Fruit fly (Drosophila melanogaster): Measurements from ENCODE around the gene CG14397.
A peak's percentile ranks its signal among the peaks of the same experiment; 100 is the strongest.

Gene CG14397

DNA sequence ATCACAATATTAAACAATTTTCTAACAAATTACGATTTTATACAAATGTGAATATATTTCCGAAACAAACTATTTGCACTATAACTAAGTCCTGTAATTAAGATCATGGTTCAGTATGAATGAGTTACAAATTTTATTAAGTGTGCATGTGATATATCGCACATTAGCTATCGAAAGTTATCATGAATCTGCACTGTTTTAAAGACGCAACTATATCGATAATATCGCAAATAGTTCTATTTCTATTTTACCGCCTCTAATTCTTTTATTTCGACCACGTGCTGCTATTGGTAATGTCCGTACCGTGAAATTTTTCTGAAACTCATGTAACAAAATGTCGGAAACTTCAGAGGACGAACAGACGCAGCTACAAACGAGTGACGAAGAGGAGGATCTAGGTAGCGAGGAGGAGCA, 52.0 kb downstream of the CG14397 start, which contains the start of gene pths (continued):
- TF ChIP-seq CG12299 (tag; optimal IDR thresholded peaks at IDR 0.05) (no peak), org-1 (GFP tag; optimal IDR thresholded peaks at IDR 0.05) (no peak), Jarid2 (GFP tag; optimal IDR thresholded peaks at IDR 0.05) (no peak), Ptx1 (GFP tag; IDR thresholded peaks at IDR 0.05) (peak; percentile 70), Dip2 (GFP tag; IDR thresholded peaks at IDR 0.05) (no peak), danr (GFP tag; IDR thresholded peaks at IDR 0.05) (no peak), Bdp1 (GFP tag; optimal IDR thresholded peaks at IDR 0.05) (no peak), Mad (GFP tag; optimal IDR thresholded peaks at IDR 0.05) (no peak), CG7745 (tag; optimal IDR thresholded peaks at IDR 0.05) (no peak), CG15696 (tag; optimal IDR thresholded peaks at IDR 0.05) (peak; percentile 42), CG14667 (GFP tag; IDR thresholded peaks at IDR 0.05) (no peak), jigr1 (GFP tag; IDR thresholded peaks at IDR 0.05) (no peak), Mes4 (GFP tag; optimal IDR thresholded peaks at IDR 0.05) (peak; percentile 40), fru (optimal IDR thresholded peaks at IDR 0.05) (no peak), Nf-YB (GFP tag; optimal IDR thresholded peaks at IDR 0.05) (no peak), br (optimal IDR thresholded peaks at IDR 0.05) (no peak), cad (GFP tag; optimal IDR thresholded peaks at IDR 0.05) (no peak), lbe (GFP tag; optimal IDR thresholded peaks at IDR 0.05) (no peak), CG7963 (GFP tag; IDR thresholded peaks at IDR 0.05; ENCODE audit: partially characterized antibody) (peak; percentile 65; the same call in 2 of the 3 replicates), Oli (tag; optimal IDR thresholded peaks at IDR 0.05) (no peak), CG1233 (GFP tag; optimal IDR thresholded peaks at IDR 0.05) (no peak), NC2α (GFP tag; optimal IDR thresholded peaks at IDR 0.05) (peak; percentile 4), CG31365 (tag; optimal IDR thresholded peaks at IDR 0.05) (no peak), CG30431 (GFP tag; optimal IDR thresholded peaks at IDR 0.05) (no peak), Hand (GFP tag; optimal IDR thresholded peaks at IDR 0.05) (no peak), CG7357 (GFP tag; IDR thresholded peaks at IDR 0.05) (peak; percentile 100), zfh2 (GFP tag; optimal IDR thresholded peaks at IDR 0.05) (peak; percentile 30), toy (GFP tag; IDR thresholded peaks at IDR 0.05) (no peak), Neu2 (GFP tag; optimal IDR thresholded peaks at IDR 0.05; ENCODE audit: borderline replicate concordance) (no peak), CG3995 (GFP tag; optimal IDR thresholded peaks at IDR 0.05) (peak; percentile 33), Dfd (GFP tag; optimal IDR thresholded peaks at IDR 0.05) (peak in 1 of 2 experiments; percentile 73), Doc2 (GFP tag; IDR thresholded peaks at IDR 0.05) (no peak), CG15073 (GFP tag; optimal IDR thresholded peaks at IDR 0.05) (no peak), CG3407 (GFP tag; optimal IDR thresholded peaks at IDR 0.05) (no peak), ind (GFP tag; optimal IDR thresholded peaks at IDR 0.05) (peak; percentile 61), CG11723 (GFP tag; optimal IDR thresholded peaks at IDR 0.05) (no peak), en (GFP tag; optimal IDR thresholded peaks at IDR 0.05) (no peak), gt (GFP tag; IDR thresholded peaks at IDR 0.05) (no peak), CG8478 (optimal IDR thresholded peaks at IDR 0.05) (no peak), ci (GFP tag; IDR thresholded peaks at IDR 0.05) (no peak), sna (GFP tag; IDR thresholded peaks at IDR 0.05; ENCODE audit: partially characterized antibody) (peak; percentile 54), gce (GFP tag; IDR thresholded peaks at IDR 0.05) (no peak), CG10147 (GFP tag; optimal IDR thresholded peaks at IDR 0.05) (no peak), CG6654 (GFP tag; optimal IDR thresholded peaks at IDR 0.05) (no peak), nerfin-1 (tag; optimal IDR thresholded peaks at IDR 0.05) (no peak), HLH3B (GFP tag; IDR thresholded peaks at IDR 0.05) (0 out of 2 replicates have a peak, but pooled peaks have one; percentile 4), mirr (GFP tag; optimal IDR thresholded peaks at IDR 0.05) (no peak), E2f1 (GFP tag; IDR thresholded peaks at IDR 0.05) (no peak; the same call in 1 of the 2 replicates), lilli (GFP tag; optimal IDR thresholded peaks at IDR 0.05) (peak; percentile 44), wor (GFP tag; IDR thresholded peaks at IDR 0.05) (no peak), CG7372 (GFP tag; IDR thresholded peaks at IDR 0.05) (no peak), dysf (GFP tag; IDR thresholded peaks at IDR 0.05) (0 out of 3 replicates have a peak, but pooled peaks have one; percentile 23), mam (GFP tag; optimal IDR thresholded peaks at IDR 0.05) (peak; percentile 79), CG31224 (GFP tag; IDR thresholded peaks at IDR 0.05) (no peak)

Measured in whole organism, embryonic.